Fruit fly (Drosophila melanogaster) whole organism, prepupa: Measurements from ENCODE around the gene CG11345.

Experiments used
- CG11294 ChIP-seq: fragments of 200-800 bp; sonication (Bioruptor generic); IDR thresholded peaks from 2 replicates; pipeline ENCODE4 v1.3.6; 2022; ENCODE audit warnings: missing biosample characterization, missing genetic modification characterization
- CG11902 ChIP-seq: fragments of 200-800 bp; sonication (Bioruptor generic); optimal IDR thresholded peaks from 3 replicates; lab custom pipeline; 2016; ENCODE audit warnings: missing biosample characterization, missing genetic modification characterization
- CG16779 ChIP-seq: fragments of 200-800 bp; sonication (Bioruptor generic); optimal IDR thresholded peaks from 3 replicates; lab custom pipeline; 2017; ENCODE audit warnings: missing biosample characterization, mild to moderate bottlenecking, missing genetic modification characterization
- CG32006 ChIP-seq: fragments of 200-800 bp; sonication (Bioruptor generic); optimal IDR thresholded peaks from 3 replicates; lab custom pipeline; 2017; ENCODE audit warnings: missing biosample characterization, mild to moderate bottlenecking, missing genetic modification characterization
- CG34406 ChIP-seq: fragments of 200-800 bp; sonication (Bioruptor generic); optimal IDR thresholded peaks from 3 replicates; lab custom pipeline; 2016; ENCODE audit warnings: missing biosample characterization, missing genetic modification characterization
- Eip75B ChIP-seq: fragments of 200-800 bp; sonication (Bioruptor generic); optimal IDR thresholded peaks from 3 replicates; lab custom pipeline; 2016; ENCODE audit warnings: missing biosample characterization, missing genetic modification characterization
- Eip93F ChIP-seq: fragments of 200-800 bp; sonication (Bioruptor generic); optimal IDR thresholded peaks from 2 replicates; lab custom pipeline; 2016; ENCODE audit warnings: missing biosample characterization, mild to moderate bottlenecking, missing genetic modification characterization
- OdsH ChIP-seq: fragments of 200-800 bp; sonication (Bioruptor generic); optimal IDR thresholded peaks from 3 replicates; lab custom pipeline; 2016; ENCODE audit warnings: missing biosample characterization, missing genetic modification characterization
- Smox ChIP-seq: fragments of 200-800 bp; sonication (Bioruptor generic); optimal IDR thresholded peaks from 3 replicates; lab custom pipeline; 2016; ENCODE audit warnings: missing biosample characterization, missing genetic modification characterization
- fd59A ChIP-seq: fragments of 200-800 bp; sonication (Bioruptor generic); optimal IDR thresholded peaks from 2 replicates; lab custom pipeline; 2017; ENCODE audit warnings: missing biosample characterization, mild to moderate bottlenecking, missing genetic modification characterization, missing genetic modification reagents
- pdm3 ChIP-seq: fragments of 200-800 bp; sonication (Bioruptor generic); optimal IDR thresholded peaks from 3 replicates; lab custom pipeline; 2016; ENCODE audit warnings: missing biosample characterization, missing genetic modification characterization
- salr ChIP-seq, 2 experiments: fragments of 200-800 bp; sonication (Bioruptor generic); optimal IDR thresholded peaks; 3 replicates each; lab custom pipeline; 2016 to 2018; ENCODE audit warnings: missing biosample characterization in 2 of 2, missing genetic modification characterization in 2 of 2, mild to moderate bottlenecking in 1 of 2
- topi ChIP-seq: fragments of 200-800 bp; sonication (Bioruptor generic); optimal IDR thresholded peaks from 3 replicates; lab custom pipeline; 2016; ENCODE audit warnings: missing biosample characterization, missing genetic modification characterization
- vri ChIP-seq: fragments of 200-800 bp; sonication (Bioruptor generic); optimal IDR thresholded peaks from 3 replicates; lab custom pipeline; 2016; ENCODE audit warnings: missing biosample characterization, mild to moderate bottlenecking, missing genetic modification characterization

DNA sequence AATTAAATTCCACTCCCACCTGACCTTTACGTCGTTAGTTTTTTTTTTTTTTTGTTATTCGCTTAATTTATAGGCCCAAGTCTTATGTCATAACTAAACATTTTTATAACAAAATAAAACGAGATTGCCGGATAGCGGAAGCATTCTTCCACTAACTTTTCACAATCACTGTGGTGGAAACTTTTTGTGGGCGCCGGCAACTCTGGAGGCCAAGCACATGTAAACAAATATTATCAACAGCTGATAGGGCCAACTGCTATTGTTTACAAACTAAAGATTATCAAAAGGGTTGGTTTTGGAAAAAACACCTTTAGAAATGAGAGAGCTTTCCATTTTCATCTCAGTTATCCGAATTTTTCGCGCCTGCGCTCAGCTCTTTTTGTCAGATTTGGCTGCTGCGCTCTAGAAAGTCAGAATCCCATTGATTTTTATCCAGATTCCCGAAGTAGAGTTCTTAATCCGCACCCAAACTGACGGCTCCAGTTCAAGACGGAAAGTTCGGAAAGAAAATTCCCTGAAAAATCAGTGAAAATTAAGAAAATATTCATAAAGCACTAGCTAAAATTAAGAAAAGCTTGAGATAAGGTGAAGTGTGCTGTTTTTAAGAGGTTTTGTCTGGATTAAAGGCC is 28.9 kb downstream of the CG11345 start, which contains the start of gene nAChRbeta1:
- no peak for TF ChIP-seq CG11294 (GFP tag; lab: Robert Waterston, UW)
- TF ChIP-seq CG11902 (GFP tag; lab: Kevin White, UChicago): no peak
- no peak for TF ChIP-seq OdsH
- TF ChIP-seq topi (GFP tag; lab: Kevin White, UChicago): no peak
- TF ChIP-seq salr (GFP tag; optimal IDR thresholded peaks at IDR 0.05; lab: Kevin White, UChicago): no peak
- no peak for TF ChIP-seq CG34406
- no peak for TF ChIP-seq CG16779
- no peak for TF ChIP-seq pdm3
- no peak for TF ChIP-seq vri (GFP tag; lab: Kevin White, UChicago)
- TF ChIP-seq Eip93F (GFP tag; lab: Kevin White, UChicago): no peak
- no peak for TF ChIP-seq fd59A (GFP tag; lab: Kevin White, UChicago)
- TF ChIP-seq CG32006 (GFP tag; lab: Kevin White, UChicago): no peak
- no peak for TF ChIP-seq Eip75B (GFP tag; lab: Kevin White, UChicago)
- TF ChIP-seq Smox (GFP tag; lab: Kevin White, UChicago): no peak
